Fruit fly (Drosophila melanogaster) whole organism, embryonic: ENCODE measurements around the gene CG10587.
A peak's percentile ranks its signal among the peaks of the same experiment; 100 is the strongest.

Source experiments
- Atf-2 ChIP-seq: fragments of 200-800 bp; sonication (Bioruptor generic); optimal IDR thresholded peaks from 2 replicates; lab custom pipeline; 2016; ENCODE audit warnings: missing biosample characterization, missing genetic modification characterization
- BtbVII ChIP-seq: fragments of 200-800 bp; sonication (Bioruptor generic); optimal IDR thresholded peaks from 3 replicates; lab custom pipeline; 2017; ENCODE audit warnings: missing biosample characterization, mild to moderate bottlenecking, missing genetic modification characterization
- CG10209 ChIP-seq: fragments of 200-800 bp; sonication (Bioruptor generic); optimal IDR thresholded peaks from 3 replicates; lab custom pipeline; 2017; ENCODE audit warnings: missing biosample characterization, mild to moderate bottlenecking, missing genetic modification characterization, missing genetic modification reagents
- CG10654 ChIP-seq: fragments of 200-800 bp; sonication (Bioruptor generic); optimal IDR thresholded peaks from 2 replicates; lab custom pipeline; 2016; ENCODE audit warnings: missing biosample characterization, missing genetic modification characterization
- CG11560 ChIP-seq: fragments of 200-800 bp; sonication (Bioruptor generic); IDR thresholded peaks from 3 replicates; pipeline ENCODE4 v1.3.6; 2022; ENCODE audit warnings: missing biosample characterization, missing genetic modification characterization
- CG11723 ChIP-seq: fragments of 200-800 bp; sonication (Bioruptor generic); optimal IDR thresholded peaks from 2 replicates; lab custom pipeline; 2017; ENCODE audit warnings: missing biosample characterization, mild to moderate bottlenecking, missing genetic modification characterization
- CG12299 ChIP-seq: fragments of 200-800 bp; sonication (Bioruptor generic); optimal IDR thresholded peaks from 2 replicates; lab custom pipeline; 2018; ENCODE audit warnings: missing biosample characterization, mild to moderate bottlenecking, missing genetic modification characterization
- CG12391 ChIP-seq: fragments of 200-800 bp; sonication (Bioruptor generic); optimal IDR thresholded peaks from 3 replicates; lab custom pipeline; 2018; ENCODE audit warnings: missing biosample characterization, mild to moderate bottlenecking, missing genetic modification characterization, moderate library complexity
- CG1603 ChIP-seq: fragments of 200-800 bp; sonication (Bioruptor generic); optimal IDR thresholded peaks from 2 replicates; lab custom pipeline; 2019; ENCODE audit warnings: missing biosample characterization, mild to moderate bottlenecking, missing genetic modification characterization, moderate library complexity
- CG18262 ChIP-seq: fragments of 200-800 bp; optimal IDR thresholded peaks from 3 replicates; lab custom pipeline; 2019; ENCODE audit warnings: missing biosample characterization, mild to moderate bottlenecking, missing genetic modification characterization, moderate library complexity
- CG2120 ChIP-seq: fragments of 200-800 bp; sonication (Bioruptor generic); optimal IDR thresholded peaks from 3 replicates; lab custom pipeline; 2016; ENCODE audit warnings: missing biosample characterization, missing genetic modification characterization
- CG2712 ChIP-seq: fragments of 200-800 bp; optimal IDR thresholded peaks from 3 replicates; lab custom pipeline; 2019; ENCODE audit warnings: missing biosample characterization, mild to moderate bottlenecking, missing genetic modification characterization, moderate library complexity
- CG2875 ChIP-seq: fragments of 200-800 bp; sonication (Bioruptor generic); optimal IDR thresholded peaks from 2 replicates; lab custom pipeline; 2017; ENCODE audit warnings: missing biosample characterization, mild to moderate bottlenecking, missing genetic modification characterization, missing genetic modification reagents
- CG30431 ChIP-seq: fragments of 200-800 bp; sonication (Bioruptor generic); optimal IDR thresholded peaks from 2 replicates; lab custom pipeline; 2017; ENCODE audit warnings: missing biosample characterization, missing genetic modification characterization
- CG31441 ChIP-seq: fragments of 200-800 bp; sonication (Bioruptor generic); IDR thresholded peaks from 2 replicates; pipeline ENCODE4 v1.3.6; 2022; ENCODE audit warnings: missing biosample characterization, missing genetic modification characterization
- CG34376 ChIP-seq: fragments of 200-800 bp; sonication (Bioruptor generic); optimal IDR thresholded peaks from 2 replicates; lab custom pipeline; 2018; ENCODE audit warnings: missing biosample characterization, mild to moderate bottlenecking, missing genetic modification characterization
- CG4360 ChIP-seq: fragments of 200-800 bp; sonication (Bioruptor generic); IDR thresholded peaks from 2 replicates; pipeline ENCODE4 v1.3.6; 2022; ENCODE audit warnings: missing biosample characterization, missing genetic modification characterization
- CG6272 ChIP-seq: fragments of 200-800 bp; sonication (Bioruptor generic); IDR thresholded peaks from 2 replicates; pipeline ENCODE4 v1.3.6; 2022; ENCODE audit warnings: missing biosample characterization, missing genetic modification characterization
- CG7357 ChIP-seq: fragments of 200-800 bp; sonication (Bioruptor generic); IDR thresholded peaks from 3 replicates; pipeline ENCODE4 v1.3.6; 2022; ENCODE audit warnings: missing biosample characterization, missing genetic modification characterization
- CG7839 ChIP-seq: fragments of 200-800 bp; sonication (Bioruptor generic); optimal IDR thresholded peaks from 3 replicates; lab custom pipeline; 2018; ENCODE audit warnings: missing biosample characterization, mild to moderate bottlenecking, missing genetic modification characterization, moderate library complexity
- CG7987 ChIP-seq: fragments of 200-800 bp; sonication (Bioruptor generic); optimal IDR thresholded peaks from 2 replicates; lab custom pipeline; 2018; ENCODE audit warnings: missing biosample characterization, mild to moderate bottlenecking, missing genetic modification characterization, moderate library complexity
- CG8290 ChIP-seq, 3 experiments: fragments of 200-800 bp; sonication (Bioruptor generic); optimal IDR thresholded peaks; 2 replicates each; lab custom pipeline; 2016 to 2019; ENCODE audit warnings: missing biosample characterization in 3 of 3, missing genetic modification characterization in 3 of 3, mild to moderate bottlenecking in 2 of 3, moderate library complexity in 1 of 3
- CG8388 ChIP-seq: fragments of 200-800 bp; sonication (Bioruptor generic); optimal IDR thresholded peaks from 2 replicates; lab custom pipeline; 2019; ENCODE audit warnings: missing biosample characterization, mild to moderate bottlenecking, missing genetic modification characterization, moderate library complexity
- CG9215 ChIP-seq: fragments of 200-800 bp; sonication (Bioruptor generic); IDR thresholded peaks from 2 replicates; pipeline ENCODE4 v1.3.6; 2022; ENCODE audit warnings: missing biosample characterization, missing genetic modification characterization
- Dref ChIP-seq: fragments of 200-800 bp; sonication (Bioruptor generic); IDR thresholded peaks from 2 replicates; pipeline ENCODE4 v1.3.6; 2022; ENCODE audit warnings: missing biosample characterization, missing genetic modification characterization
- H15 ChIP-seq: fragments of 200-800 bp; sonication (Bioruptor generic); IDR thresholded peaks from 3 replicates; pipeline ENCODE4 v1.3.6; 2022; ENCODE audit warnings: missing biosample characterization, missing genetic modification characterization
- HLHmδ ChIP-seq: fragments of 200-800 bp; sonication (Bioruptor generic); optimal IDR thresholded peaks from 2 replicates; lab custom pipeline; 2018; ENCODE audit warnings: missing biosample characterization, mild to moderate bottlenecking, missing genetic modification characterization, moderate library complexity
- Hsf ChIP-seq: fragments of 200-800 bp; sonication (Bioruptor generic); optimal IDR thresholded peaks from 3 replicates; lab custom pipeline; 2016; ENCODE audit warnings: missing biosample characterization, missing genetic modification characterization
- Nf-YB ChIP-seq: fragments of 200-800 bp; sonication (Bioruptor generic); optimal IDR thresholded peaks from 3 replicates; lab custom pipeline; 2019; ENCODE audit warnings: missing biosample characterization, mild to moderate bottlenecking, missing genetic modification characterization, moderate library complexity
- Rfx ChIP-seq: fragments of 200-800 bp; sonication (Bioruptor generic); IDR thresholded peaks from 2 replicates; pipeline ENCODE4 v1.3.6; 2022; ENCODE audit warnings: missing biosample characterization, missing genetic modification characterization
- Side ChIP-seq: fragments of 200-800 bp; sonication (Bioruptor generic); optimal IDR thresholded peaks from 2 replicates; lab custom pipeline; 2016; ENCODE audit warnings: missing biosample characterization, missing genetic modification characterization
- Six4 ChIP-seq: fragments of 200-800 bp; sonication (Bioruptor generic); optimal IDR thresholded peaks from 2 replicates; lab custom pipeline; 2016; ENCODE audit warnings: missing biosample characterization, missing genetic modification characterization
- Sox100B ChIP-seq: fragments of 200-800 bp; sonication (Bioruptor generic); optimal IDR thresholded peaks from 3 replicates; lab custom pipeline; 2018; ENCODE audit warnings: missing biosample characterization, mild to moderate bottlenecking, missing genetic modification characterization
- Trl ChIP-seq, 3 experiments: fragments of >200 bp in 2 of 3; fragments of 200-800 bp in 1 of 3; sonication (Bioruptor generic) in 1 of 3; optimal IDR thresholded peaks; 2 replicates in 1 of 3; 3 replicates in 2 of 3; lab custom pipeline; 2016 to 2017; ENCODE audit warnings: missing biosample characterization in 1 of 3, missing genetic modification characterization in 1 of 3
- Xbp1 ChIP-seq: fragments of 200-800 bp; sonication (Bioruptor generic); optimal IDR thresholded peaks from 3 replicates; lab custom pipeline; 2016; ENCODE audit warnings: missing biosample characterization, mild to moderate bottlenecking, missing genetic modification characterization
- exex ChIP-seq: fragments of 200-800 bp; sonication (Bioruptor generic); optimal IDR thresholded peaks from 4 replicates; lab custom pipeline; 2018; ENCODE audit warnings: missing biosample characterization, mild to moderate bottlenecking, missing genetic modification characterization, moderate library complexity
- fd102C ChIP-seq: fragments of 200-800 bp; sonication (Bioruptor generic); optimal IDR thresholded peaks from 2 replicates; lab custom pipeline; 2018; ENCODE audit warnings: missing biosample characterization, mild to moderate bottlenecking, missing genetic modification characterization, moderate library complexity
- fd64A ChIP-seq: fragments of 200-800 bp; sonication (Bioruptor generic); optimal IDR thresholded peaks from 3 replicates; lab custom pipeline; 2018; ENCODE audit warnings: missing biosample characterization, mild to moderate bottlenecking, missing genetic modification characterization
- fd96Cb ChIP-seq: fragments of 200-800 bp; sonication (Bioruptor generic); optimal IDR thresholded peaks from 2 replicates; lab custom pipeline; 2018; ENCODE audit warnings: missing biosample characterization, mild to moderate bottlenecking, missing genetic modification characterization, moderate library complexity
- gfzf ChIP-seq: fragments of 200-800 bp; sonication (Bioruptor generic); optimal IDR thresholded peaks from 2 replicates; lab custom pipeline; 2016; ENCODE audit warnings: missing biosample characterization, mild to moderate bottlenecking, missing genetic modification characterization, moderate library complexity
- insv ChIP-seq, 2 experiments: fragments of 200-800 bp; sonication (Bioruptor generic); optimal IDR thresholded peaks; 3 replicates each; lab custom pipeline; 2016 to 2018; ENCODE audit warnings: missing biosample characterization in 2 of 2, missing genetic modification characterization in 2 of 2
- jigr1 ChIP-seq: fragments of 200-800 bp; sonication (Bioruptor generic); IDR thresholded peaks from 3 replicates; pipeline ENCODE4 v1.3.6; 2022; ENCODE audit warnings: missing biosample characterization, missing genetic modification characterization
- lilli ChIP-seq: fragments of 200-800 bp; sonication (Bioruptor generic); optimal IDR thresholded peaks from 3 replicates; lab custom pipeline; 2016; ENCODE audit warnings: missing biosample characterization, missing genetic modification characterization
- nau ChIP-seq: fragments of 200-800 bp; sonication (Bioruptor generic); optimal IDR thresholded peaks from 3 replicates; lab custom pipeline; 2017; ENCODE audit warnings: missing biosample characterization, mild to moderate bottlenecking, missing genetic modification characterization, missing genetic modification reagents
- onecut ChIP-seq: fragments of 200-800 bp; sonication (Bioruptor generic); IDR thresholded peaks from 2 replicates; pipeline ENCODE4 v1.3.6; 2022; ENCODE audit warnings: missing biosample characterization, missing genetic modification characterization
- rib ChIP-seq: fragments of 200-800 bp; sonication (Bioruptor generic); IDR thresholded peaks from 2 replicates; pipeline ENCODE4 v1.3.6; 2022; ENCODE audit warnings: missing biosample characterization, missing genetic modification characterization
- sens ChIP-seq: fragments of 200-800 bp; sonication (Bioruptor generic); peaks from one replicate; lab custom pipeline; 2016; ENCODE audit warnings: missing biosample characterization, missing genetic modification characterization
- slbo ChIP-seq: fragments of 200-800 bp; sonication (Bioruptor generic); IDR thresholded peaks from 2 replicates; pipeline ENCODE4 v1.3.6; 2022; ENCODE audit warnings: missing biosample characterization, missing genetic modification characterization
- unpg ChIP-seq: fragments of 200-800 bp; sonication (Bioruptor generic); optimal IDR thresholded peaks from 3 replicates; lab custom pipeline; 2018; ENCODE audit warnings: missing biosample characterization, mild to moderate bottlenecking, missing genetic modification characterization, moderate library complexity
- vnd ChIP-seq: fragments of 200-800 bp; sonication (Bioruptor generic); IDR thresholded peaks from 3 replicates; pipeline ENCODE4 v1.3.6; 2022; ENCODE audit warnings: missing biosample characterization, missing genetic modification characterization; ENCODE audit not compliant: partially characterized antibody
- zfh1 ChIP-seq: fragments of 200-800 bp; sonication (Bioruptor generic); IDR thresholded peaks from 3 replicates; pipeline ENCODE4 v1.3.6; 2022; ENCODE audit warnings: missing biosample characterization, missing genetic modification characterization

CG10587 gene

DNA sequence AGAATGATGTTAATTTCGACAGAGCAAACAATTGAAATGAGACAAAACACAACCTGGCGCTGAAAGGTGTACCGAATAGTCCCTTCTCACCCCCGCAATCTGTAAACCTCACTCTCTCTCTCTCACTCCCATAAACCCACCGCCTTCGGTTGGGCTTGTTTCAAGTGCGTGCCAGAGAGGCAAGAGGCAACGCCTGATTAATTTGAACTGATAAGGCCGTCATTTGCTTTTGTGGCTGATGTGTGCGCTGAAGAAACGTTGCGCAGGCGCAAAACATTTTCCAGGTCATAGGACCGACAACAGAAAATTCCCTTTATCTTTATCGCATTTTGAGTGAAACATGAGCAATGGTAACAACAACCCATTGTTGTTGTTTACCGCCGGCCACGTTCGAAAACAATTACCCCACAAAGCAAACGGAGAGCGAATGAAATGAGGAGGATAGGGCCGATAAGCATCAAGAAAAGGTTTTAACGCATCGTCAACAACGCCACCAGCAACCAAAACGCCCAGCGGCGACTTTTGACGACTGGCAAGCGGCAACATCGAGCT, 40.0 kb downstream of the CG10587 start (continued):
- TF ChIP-seq CG6272 (no peak), CG34376 (GFP tag; lab: Kevin White, UChicago) (no peak), Nf-YB (GFP tag; lab: Kevin White, UChicago) (peak; percentile 45), vnd (GFP tag; lab: Robert Waterston, UW) (peak; percentile 43; the same call in 1 of the 3 replicates), CG4360 (GFP tag; lab: Robert Waterston, UW) (peak; percentile 88), CG2875 (peak; percentile 10), gfzf (GFP tag; lab: Kevin White, UChicago) (no peak), fd102C (GFP tag; lab: Kevin White, UChicago) (peak; percentile 21), CG30431 (no peak), CG2120 (GFP tag; lab: Kevin White, UChicago) (no peak), CG7987 (GFP tag; lab: Kevin White, UChicago) (peak; percentile 49), HLHmδ (peak; percentile 30), CG1603 (tag; lab: Kevin White, UChicago) (peak; percentile 17), Sox100B (GFP tag; lab: Kevin White, UChicago) (peak; percentile 5), Atf-2 (GFP tag; lab: Kevin White, UChicago) (no peak), fd64A (GFP tag; lab: Kevin White, UChicago) (peak; percentile 48), CG10209 (GFP tag; lab: Kevin White, UChicago) (no peak), jigr1 (no peak), rib (GFP tag; lab: Robert Waterston, UW) (0 out of 2 replicates have a peak, but pooled peaks have one; percentile 42), CG12391 (tag; lab: Kevin White, UChicago) (no peak), Side (GFP tag; lab: Kevin White, UChicago) (peak; percentile 3), BtbVII (GFP tag; lab: Kevin White, UChicago) (no peak), Trl (optimal IDR thresholded peaks at IDR 0.05; lab: Kevin White, UChicago) (peak in 1 of 2 experiments; percentile 22), Trl (GFP tag; optimal IDR thresholded peaks at IDR 0.05; lab: Kevin White, UChicago) (no peak), CG7357 (no peak), onecut (GFP tag; lab: Robert Waterston, UW) (peak; percentile 20; the same call in 1 of the 2 replicates), Rfx (no peak), Dref (GFP tag; lab: Robert Waterston, UW) (no peak), insv (GFP tag; optimal IDR thresholded peaks at IDR 0.05; lab: Kevin White, UChicago) (peak in 1 of 2 experiments; percentile 7), CG11560 (no peak), CG10654 (GFP tag; lab: Kevin White, UChicago) (no peak), exex (tag; lab: Kevin White, UChicago) (peak; percentile 47), H15 (GFP tag; lab: Robert Waterston, UW) (0 out of 3 replicates have a peak, but pooled peaks have one; percentile 8), CG12299 (no peak), fd96Cb (no peak), CG11723 (no peak), zfh1 (GFP tag; lab: Robert Waterston, UW) (peak; percentile 52; the same call in 1 of the 3 replicates), nau (GFP tag; lab: Kevin White, UChicago) (no peak), CG9215 (GFP tag; lab: Robert Waterston, UW) (no peak), CG8290 (GFP tag; optimal IDR thresholded peaks at IDR 0.05; lab: Kevin White, UChicago) (no peak), CG8290 (tag; optimal IDR thresholded peaks at IDR 0.05; lab: Kevin White, UChicago) (peak; percentile 19 to 53)

DNA sequence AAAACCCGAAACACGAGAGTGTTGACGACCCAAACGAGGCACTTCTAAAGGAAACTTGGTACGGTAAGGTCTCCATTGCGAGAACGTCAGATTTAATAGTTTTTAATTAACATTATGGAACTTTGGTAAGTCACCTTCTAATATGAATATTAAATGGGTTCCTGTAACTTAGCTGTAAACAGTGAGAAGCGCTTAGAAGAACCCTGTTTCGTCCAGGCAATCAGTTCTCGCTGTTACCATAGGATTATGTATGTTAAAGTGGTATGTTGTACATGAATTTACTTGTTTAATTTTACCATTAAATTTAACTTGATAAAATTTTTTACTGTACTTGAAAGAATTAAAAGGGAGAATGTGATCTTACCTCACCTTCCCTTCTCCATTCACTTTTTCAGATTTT, 40.5 kb downstream of the CG10587 start:
- TF ChIP-seq CG2120 (GFP tag; lab: Kevin White, UChicago) (peak; percentile 49), Hsf (GFP tag; lab: Kevin White, UChicago) (peak; percentile 14), slbo (GFP tag; lab: Robert Waterston, UW) (peak; percentile 32), CG7839 (tag; lab: Kevin White, UChicago) (peak; percentile 38), CG31441 (GFP tag; lab: Robert Waterston, UW) (0 out of 2 replicates have a peak, but pooled peaks have one; percentile 21), CG8388 (GFP tag; lab: Kevin White, UChicago) (peak; percentile 6), sens (peak; percentile 86), CG12391 (tag; lab: Kevin White, UChicago) (peak; percentile 3), Xbp1 (GFP tag; lab: Kevin White, UChicago) (peak; percentile 16), lilli (GFP tag; lab: Kevin White, UChicago) (peak; percentile 18), CG18262 (tag; lab: Kevin White, UChicago) (peak; percentile 43), unpg (GFP tag; lab: Kevin White, UChicago) (peak; percentile 3), Six4 (GFP tag; lab: Kevin White, UChicago) (no peak), CG2712 (tag; lab: Kevin White, UChicago) (peak; percentile 35)
